Worm (Caenorhabditis elegans): ENCODE data around the gene lron-15.

Gene lron-15

DNA sequence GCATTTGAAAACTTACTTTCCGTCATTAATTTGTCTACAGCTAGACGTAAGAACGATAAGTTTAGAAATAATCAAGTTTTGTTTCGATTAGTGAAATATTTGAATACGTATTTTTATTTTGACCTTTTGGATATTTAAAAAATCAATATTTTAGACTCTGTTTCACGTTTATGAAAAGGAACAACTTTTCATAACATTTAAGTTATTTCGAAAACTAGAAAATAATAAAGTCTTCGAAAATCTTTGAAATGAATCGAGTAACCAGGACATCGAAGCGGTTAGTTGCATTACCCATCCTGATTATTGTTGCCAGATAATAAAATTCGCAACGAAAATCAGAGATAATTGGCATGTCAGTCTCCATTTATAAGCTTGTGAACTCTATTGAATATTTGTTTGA lies 36.5 kb upstream of the lron-15 start, which contains the start of gene C56C10.6:
Gene C56C10.6, minus strand, starts transcription at position 101 of the 400 bp plus-strand sequence.
- TF ChIP-seq ham-2 (GFP tag; optimal IDR thresholded peaks at IDR 0.05) (no peak), ceh-39 (tag; optimal IDR thresholded peaks at IDR 0.05) (no peak), nhr-12 (tag; optimal IDR thresholded peaks at IDR 0.05) (no peak), ceh-43 (GFP tag; optimal IDR thresholded peaks at IDR 0.05) (no peak), mep-1 (tag; optimal IDR thresholded peaks at IDR 0.05) (no peak), sem-2 (GFP tag; optimal IDR thresholded peaks at IDR 0.05) (no peak), tbx-8 (GFP tag; optimal IDR thresholded peaks at IDR 0.05) (no peak), pha-4 (tag; optimal IDR thresholded peaks at IDR 0.05) (no peak), M03D4.4 (tag; optimal IDR thresholded peaks at IDR 0.05) (no peak), flh-1 (GFP tag; optimal IDR thresholded peaks at IDR 0.05) (no peak), lsy-2 (tag; optimal IDR thresholded peaks at IDR 0.05) (no peak), blmp-1 (tag; optimal IDR thresholded peaks at IDR 0.05) (no peak)

- TF ChIP-seq elt-3 (tag; optimal IDR thresholded peaks at IDR 0.05) (no peak), elt-1 (tag; optimal IDR thresholded peaks at IDR 0.05; ENCODE audit: borderline replicate concordance, insufficient read depth) (no peak), mls-2 (tag; optimal IDR thresholded peaks at IDR 0.05) (no peak), snpc-4 (tag; optimal IDR thresholded peaks at IDR 0.05) (no peak), ceh-43 (GFP tag; optimal IDR thresholded peaks at IDR 0.05) (no peak), unc-120 (tag; optimal IDR thresholded peaks at IDR 0.05; ENCODE audit: poor library complexity, severe bottlenecking) (no peak), sptf-1 (tag; optimal IDR thresholded peaks at IDR 0.05) (no peak), pha-4 (tag; optimal IDR thresholded peaks at IDR 0.05) (no peak), cnd-1 (tag; optimal IDR thresholded peaks at IDR 0.05) (no peak), ces-1 (GFP tag; optimal IDR thresholded peaks at IDR 0.05) (no peak), hlh-1 (tag; optimal IDR thresholded peaks at IDR 0.05) (no peak), lsy-2 (tag; optimal IDR thresholded peaks at IDR 0.05) (no peak)
These were observed 33.7 kb upstream of the lron-15 start, which contains the start of gene sra-31 for ce11 chrII:6578378-6578777. sra-31 (minus strand) TSS chrII:6578478.

DNA sequence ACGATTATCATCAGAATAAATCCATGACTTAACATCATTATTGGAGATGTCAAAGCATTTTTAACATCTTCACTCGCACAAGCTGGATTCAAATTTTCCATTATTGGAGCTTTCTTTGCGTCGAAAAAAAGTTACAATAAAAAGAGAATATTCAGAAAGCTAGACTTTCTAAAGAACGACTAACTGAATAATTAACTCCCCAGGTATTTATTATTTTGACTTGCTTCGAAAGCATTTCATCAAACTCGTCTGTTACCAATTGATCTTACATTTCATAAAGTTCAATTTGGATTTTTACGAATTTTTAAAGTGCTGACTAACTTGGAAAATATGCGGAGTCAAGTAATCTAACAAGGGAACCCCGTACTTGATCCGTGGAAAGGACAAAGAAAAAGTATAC lies 31.0 kb upstream of the lron-15 start, which contains the start of gene sra-29:
Gene sra-29, minus strand, starts transcription at position 101 of the 400 bp plus-strand sequence.
- no peak for TF ChIP-seq bed-3 (GFP tag; optimal IDR thresholded peaks at IDR 0.05)
- TF ChIP-seq unc-39 (tag; optimal IDR thresholded peaks at IDR 0.05), result no peak

DNA sequence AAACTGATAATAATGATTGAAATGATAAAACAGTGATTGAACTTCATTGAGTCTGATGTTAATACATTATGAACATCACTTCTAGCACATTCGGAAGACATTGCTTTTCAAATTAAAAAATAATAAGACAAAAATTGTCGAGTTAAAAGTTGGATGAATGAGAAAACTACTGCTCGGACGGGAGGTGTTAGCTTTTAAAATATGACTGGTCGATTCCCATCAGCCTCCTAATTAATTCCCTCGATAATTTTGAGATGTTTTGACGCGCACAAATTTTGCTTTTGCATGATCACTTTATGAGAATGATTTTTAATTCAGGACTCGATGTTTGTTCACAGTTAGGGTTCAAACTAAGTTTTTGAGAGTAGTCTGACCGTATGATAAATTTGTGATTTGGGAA lies 29.0 kb upstream of the lron-15 start, which contains the start of gene sra-28:
Gene sra-28, minus strand, starts transcription at position 101 of the 400 bp plus-strand sequence.
- TF ChIP-seq elt-3 (tag; optimal IDR thresholded peaks at IDR 0.05) (no peak), blmp-1 (tag; optimal IDR thresholded peaks at IDR 0.05) (no peak), lin-32 (GFP tag; optimal IDR thresholded peaks at IDR 0.05) (no peak), ceh-83 (GFP tag; optimal IDR thresholded peaks at IDR 0.05) (no peak), unc-39 (tag; optimal IDR thresholded peaks at IDR 0.05) (no peak), bed-3 (GFP tag; optimal IDR thresholded peaks at IDR 0.05) (no peak), sem-2 (GFP tag; optimal IDR thresholded peaks at IDR 0.05) (no peak), mls-2 (tag; optimal IDR thresholded peaks at IDR 0.05) (no peak), lsy-2 (tag; optimal IDR thresholded peaks at IDR 0.05) (no peak), ceh-43 (GFP tag; optimal IDR thresholded peaks at IDR 0.05) (no peak), mep-1 (tag; optimal IDR thresholded peaks at IDR 0.05) (no peak), drap-1 (GFP tag; optimal IDR thresholded peaks at IDR 0.05) (no peak)

DNA sequence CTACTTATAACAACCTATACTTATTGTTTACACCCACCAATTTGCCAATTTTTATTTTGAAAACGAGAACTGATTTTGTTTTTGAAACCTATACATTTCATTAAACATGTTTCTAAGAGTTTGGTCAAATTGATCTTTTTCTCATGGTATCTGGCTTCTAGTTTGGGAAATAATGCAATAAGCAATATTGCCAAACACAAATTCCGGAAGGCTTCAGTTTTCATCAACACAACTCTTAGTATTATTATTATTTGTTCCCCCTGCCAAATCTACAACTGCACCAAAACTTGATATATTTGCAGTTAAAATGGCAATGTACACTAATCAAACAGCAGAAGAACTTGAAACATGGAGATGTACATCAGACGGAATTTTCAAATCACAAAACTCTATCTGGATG lies 24.0 kb upstream of the lron-15 start, which contains the start of gene sra-27:
Gene sra-27, plus strand, starts transcription at position 301 of the 400 bp plus-strand sequence.
- no peak for TF ChIP-seq zip-8 (tag; optimal IDR thresholded peaks at IDR 0.05)
- no peak for TF ChIP-seq sem-2 (GFP tag; optimal IDR thresholded peaks at IDR 0.05)
- no peak for TF ChIP-seq ces-1 (GFP tag; optimal IDR thresholded peaks at IDR 0.05)
- no peak for TF ChIP-seq flh-1 (GFP tag; optimal IDR thresholded peaks at IDR 0.05)
- no peak for TF ChIP-seq blmp-1 (tag; optimal IDR thresholded peaks at IDR 0.05)
- TF ChIP-seq nhr-12 (tag; optimal IDR thresholded peaks at IDR 0.05), result no peak
- no peak for TF ChIP-seq unc-62 (GFP tag; optimal IDR thresholded peaks at IDR 0.05)
- no peak for TF ChIP-seq mab-5 (tag; optimal IDR thresholded peaks at IDR 0.05)
- no peak for TF ChIP-seq lin-32 (GFP tag; optimal IDR thresholded peaks at IDR 0.05)
- TF ChIP-seq mls-2 (tag; optimal IDR thresholded peaks at IDR 0.05), result no peak
- no peak for TF ChIP-seq lin-13 (tag; optimal IDR thresholded peaks at IDR 0.05)
- TF ChIP-seq snpc-4 (tag; optimal IDR thresholded peaks at IDR 0.05), result no peak
- no peak for TF ChIP-seq ceh-39 (tag; optimal IDR thresholded peaks at IDR 0.05)
- no peak for TF ChIP-seq ztf-11 (tag; optimal IDR thresholded peaks at IDR 0.05)
